Worm (Caenorhabditis elegans): Measurements from ENCODE around the gene gcy-12.

Gene gcy-12

DNA sequence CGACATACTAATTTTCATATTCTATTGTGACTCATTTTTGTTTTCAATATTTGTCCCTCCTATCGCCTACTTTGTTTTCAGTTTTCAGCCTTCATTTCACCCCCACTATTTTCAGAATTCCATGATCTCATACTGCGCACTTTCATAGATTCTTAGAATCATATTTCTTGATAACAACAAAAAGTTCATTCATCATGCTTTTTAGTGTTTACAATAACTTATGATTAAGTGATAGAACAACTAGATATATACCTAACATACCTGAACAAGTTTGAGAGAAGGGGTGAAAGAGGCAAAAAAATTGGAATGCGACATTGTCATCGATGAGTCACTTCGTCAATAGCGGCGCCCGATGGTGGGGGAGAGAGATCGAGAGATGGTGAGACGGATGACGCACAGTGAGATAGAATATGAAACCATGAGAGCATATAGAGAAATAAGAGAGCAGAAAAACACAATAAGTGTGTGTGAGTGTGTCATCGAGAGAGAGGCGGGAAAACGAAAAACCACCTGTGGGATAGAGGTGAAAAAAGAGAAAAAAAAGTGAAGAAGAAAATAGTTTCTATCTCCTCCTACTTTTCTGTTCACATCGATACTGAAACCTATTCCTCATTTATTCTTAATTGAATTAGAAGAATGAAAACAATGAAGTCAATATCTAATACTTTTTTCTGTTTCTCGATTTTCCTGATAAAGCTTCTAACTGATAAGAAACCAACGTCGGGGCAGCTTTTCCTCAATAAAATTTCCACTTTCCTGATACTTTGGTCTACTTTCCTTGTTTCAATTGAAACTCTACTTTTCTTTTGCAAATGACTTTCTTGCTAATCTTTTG lies 25.0 kb downstream of the gcy-12 start (continued):
- TF ChIP-seq gmeb-1 (tag; optimal IDR thresholded peaks at IDR 0.05) (peak; percentile 62), ztf-4 (tag; optimal IDR thresholded peaks at IDR 0.05) (peak; percentile 81)

DNA sequence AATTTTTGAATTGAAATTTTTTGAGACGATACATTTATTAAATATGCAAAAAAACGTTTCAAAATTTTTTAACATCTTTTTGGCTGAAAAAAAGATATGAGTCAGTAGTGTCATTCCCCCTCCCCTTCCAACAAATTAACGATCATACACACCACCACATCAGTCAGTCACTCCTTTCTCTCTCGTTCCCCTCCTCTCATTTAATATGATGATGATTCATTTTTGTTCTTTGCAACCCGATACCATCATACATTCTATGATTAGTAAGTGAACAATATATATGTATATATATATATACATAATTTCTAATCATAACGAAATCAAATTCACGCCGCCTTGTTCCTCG lies 25.6 kb downstream of the gcy-12 start:
- TF ChIP-seq nhr-23 (tag; optimal IDR thresholded peaks at IDR 0.05) (no peak), aly-2 (tag; optimal IDR thresholded peaks at IDR 0.05) (no peak), lin-13 (GFP tag; optimal IDR thresholded peaks at IDR 0.05) (peak; percentile 9), lin-39 (tag; optimal IDR thresholded peaks at IDR 0.05) (no peak), unc-62 (GFP tag; optimal IDR thresholded peaks at IDR 0.05) (no peak), ztf-11 (tag; optimal IDR thresholded peaks at IDR 0.05) (no peak), blmp-1 (tag; optimal IDR thresholded peaks at IDR 0.05; ENCODE audit: insufficient read depth) (no peak), fos-1 (tag; optimal IDR thresholded peaks at IDR 0.05) (peak; percentile 1), zag-1 (tag; optimal IDR thresholded peaks at IDR 0.05) (no peak), gmeb-1 (tag; optimal IDR thresholded peaks at IDR 0.05) (no peak), elt-3 (tag; optimal IDR thresholded peaks at IDR 0.05) (no peak), mbf-1 (tag; optimal IDR thresholded peaks at IDR 0.05) (no peak)

ce11 chrII:5338301-5338700 lies 26.5 kb downstream of the gcy-12 start:
- no peak for TF ChIP-seq elt-1 (tag; optimal IDR thresholded peaks at IDR 0.05)
- peak; percentile 66 for TF ChIP-seq nhr-129 (tag; optimal IDR thresholded peaks at IDR 0.05)
- no peak for TF ChIP-seq lin-39 (tag; optimal IDR thresholded peaks at IDR 0.05)
- no peak for TF ChIP-seq zag-1 (tag; optimal IDR thresholded peaks at IDR 0.05)
- no peak for TF ChIP-seq nhr-10 (tag; optimal IDR thresholded peaks at IDR 0.05)
- no peak for TF ChIP-seq alr-1 (tag; optimal IDR thresholded peaks at IDR 0.05)
- TF ChIP-seq mdl-1 (tag; optimal IDR thresholded peaks at IDR 0.05) = peak in 1 of 2 experiments; percentile 10
- no peak for TF ChIP-seq lin-13 (GFP tag; optimal IDR thresholded peaks at IDR 0.05)
- no peak for TF ChIP-seq ama-1 (optimal IDR thresholded peaks at IDR 0.05)
- no peak for TF ChIP-seq mbf-1 (tag; optimal IDR thresholded peaks at IDR 0.05)
- TF ChIP-seq ceh-16 (tag; optimal IDR thresholded peaks at IDR 0.05) = no peak
- no peak for TF ChIP-seq Y55F3AM.14 (GFP tag; optimal IDR thresholded peaks at IDR 0.05)
- no peak for TF ChIP-seq nhr-11 (tag; optimal IDR thresholded peaks at IDR 0.05)
- TF ChIP-seq F13H6.1 (tag; optimal IDR thresholded peaks at IDR 0.05) = peak; percentile 26
- TF ChIP-seq sem-4 (tag; optimal IDR thresholded peaks at IDR 0.05) = no peak
- no peak for TF ChIP-seq unc-55 (GFP tag; optimal IDR thresholded peaks at IDR 0.05)
- no peak for TF ChIP-seq egl-27 (tag; optimal IDR thresholded peaks at IDR 0.05)
- TF ChIP-seq nhr-237 (tag; optimal IDR thresholded peaks at IDR 0.05) = no peak
- TF ChIP-seq blmp-1 (tag; optimal IDR thresholded peaks at IDR 0.05; ENCODE audit: insufficient read depth) = no peak
- peak; percentile 10 for TF ChIP-seq C34F6.9 (tag; optimal IDR thresholded peaks at IDR 0.05)
- no peak for TF ChIP-seq snpc-4 (tag; optimal IDR thresholded peaks at IDR 0.05)
- no peak for TF ChIP-seq nhr-6 (tag; optimal IDR thresholded peaks at IDR 0.05)
- TF ChIP-seq unc-62 (GFP tag; optimal IDR thresholded peaks at IDR 0.05) = no peak
- TF ChIP-seq nhr-23 (tag; optimal IDR thresholded peaks at IDR 0.05) = no peak
- TF ChIP-seq dmd-4 (tag; optimal IDR thresholded peaks at IDR 0.05) = no peak
- no peak for TF ChIP-seq ztf-11 (tag; optimal IDR thresholded peaks at IDR 0.05)
- TF ChIP-seq elt-3 (tag; optimal IDR thresholded peaks at IDR 0.05) = no peak
- no peak for TF ChIP-seq ZK546.5 (tag; optimal IDR thresholded peaks at IDR 0.05)
- TF ChIP-seq ceh-82 (tag; optimal IDR thresholded peaks at IDR 0.05) = no peak
- TF ChIP-seq mab-5 (tag; optimal IDR thresholded peaks at IDR 0.05) = no peak
- peak in 1 of 2 experiments; percentile 33 for TF ChIP-seq lsy-2 (tag; optimal IDR thresholded peaks at IDR 0.05)
- TF ChIP-seq R02D3.7 (tag; optimal IDR thresholded peaks at IDR 0.05) = no peak
- TF ChIP-seq sma-3 (GFP tag; optimal IDR thresholded peaks at IDR 0.05) = peak; percentile 14
- no peak for TF ChIP-seq unc-39 (tag; optimal IDR thresholded peaks at IDR 0.05)
- TF ChIP-seq ztf-4 (tag; optimal IDR thresholded peaks at IDR 0.05) = peak; percentile 52
- no peak for TF ChIP-seq skn-1 (tag; optimal IDR thresholded peaks at IDR 0.05)
- peak; percentile 59 for TF ChIP-seq sma-9 (GFP tag; optimal IDR thresholded peaks at IDR 0.05)
- TF ChIP-seq sma-9 (tag; optimal IDR thresholded peaks at IDR 0.05) = no peak
- no peak for TF ChIP-seq aly-2 (tag; optimal IDR thresholded peaks at IDR 0.05)
- peak; percentile 26 for TF ChIP-seq gmeb-1 (tag; optimal IDR thresholded peaks at IDR 0.05)
- no peak for TF ChIP-seq nhr-21 (tag; optimal IDR thresholded peaks at IDR 0.05)
- peak; percentile 90 for TF ChIP-seq crh-2 (tag; optimal IDR thresholded peaks at IDR 0.05)
- peak; percentile 72 for TF ChIP-seq fos-1 (tag; optimal IDR thresholded peaks at IDR 0.05)
- TF ChIP-seq nhr-25 (tag; optimal IDR thresholded peaks at IDR 0.05) = no peak
- TF ChIP-seq peb-1 (tag; optimal IDR thresholded peaks at IDR 0.05) = no peak
- TF ChIP-seq ztf-1 (GFP tag; conservative IDR thresholded peaks at IDR 0.05) = no peak
- no peak for TF ChIP-seq nhr-77 (tag; optimal IDR thresholded peaks at IDR 0.05)
- no peak for TF ChIP-seq lin-11 (tag; optimal IDR thresholded peaks at IDR 0.05)
